Fruit fly (Drosophila melanogaster) whole organism, embryonic: ENCODE results near the gene kirre.

Experiments
- B-H2 ChIP-seq: fragments of 200-800 bp; sonication (Bioruptor generic); optimal IDR thresholded peaks from 2 replicates; lab custom pipeline; 2018; ENCODE audit warnings: missing biosample characterization, mild to moderate bottlenecking, missing genetic modification characterization
- Bdp1 ChIP-seq: fragments of 200-800 bp; sonication (Bioruptor generic); optimal IDR thresholded peaks from 3 replicates; lab custom pipeline; 2016; ENCODE audit warnings: missing biosample characterization, missing genetic modification characterization
- CG10267 ChIP-seq: fragments of 200-800 bp; sonication (Bioruptor generic); optimal IDR thresholded peaks from 2 replicates; lab custom pipeline; 2018; ENCODE audit warnings: missing biosample characterization, mild to moderate bottlenecking, missing genetic modification characterization, moderate library complexity
- CG12155 ChIP-seq: fragments of 200-800 bp; sonication (Bioruptor generic); optimal IDR thresholded peaks from 3 replicates; lab custom pipeline; 2016; ENCODE audit warnings: missing biosample characterization, missing genetic modification characterization
- CG1233 ChIP-seq: fragments of 200-800 bp; sonication (Bioruptor generic); optimal IDR thresholded peaks from 4 replicates; lab custom pipeline; 2018; ENCODE audit warnings: missing biosample characterization, mild to moderate bottlenecking, missing genetic modification characterization
- CG15073 ChIP-seq: fragments of 200-800 bp; sonication (Bioruptor generic); optimal IDR thresholded peaks from 2 replicates; lab custom pipeline; 2016; ENCODE audit warnings: missing biosample characterization, missing genetic modification characterization
- CG15269 ChIP-seq: fragments of 200-800 bp; sonication (Bioruptor generic); optimal IDR thresholded peaks from 2 replicates; lab custom pipeline; 2018; ENCODE audit warnings: missing biosample characterization, mild to moderate bottlenecking, missing genetic modification characterization, moderate library complexity
- CG15479 ChIP-seq: fragments of 200-800 bp; sonication (Bioruptor generic); optimal IDR thresholded peaks from 3 replicates; lab custom pipeline; 2019; ENCODE audit warnings: missing biosample characterization, mild to moderate bottlenecking, missing genetic modification characterization, moderate library complexity
- CG1647 ChIP-seq: fragments of 200-800 bp; sonication (Bioruptor generic); optimal IDR thresholded peaks from 3 replicates; lab custom pipeline; 2016; ENCODE audit warnings: missing biosample characterization, missing genetic modification characterization
- CG16813 ChIP-seq: fragments of 200-800 bp; sonication (Bioruptor generic); IDR thresholded peaks from 3 replicates; pipeline ENCODE4 v1.3.6; 2022; ENCODE audit warnings: missing biosample characterization, missing genetic modification characterization; ENCODE audit not compliant: partially characterized antibody
- CG17186 ChIP-seq: fragments of 200-800 bp; sonication (Bioruptor generic); optimal IDR thresholded peaks from 3 replicates; lab custom pipeline; 2017; ENCODE audit warnings: missing biosample characterization, missing genetic modification reagents, missing genetic modification characterization
- CG17829 ChIP-seq: fragments of 200-800 bp; optimal IDR thresholded peaks from 2 replicates; lab custom pipeline; 2019; ENCODE audit warnings: missing biosample characterization, mild to moderate bottlenecking, missing genetic modification characterization, moderate library complexity
- CG30020 ChIP-seq: fragments of 200-800 bp; optimal IDR thresholded peaks from 2 replicates; lab custom pipeline; 2019; ENCODE audit warnings: missing biosample characterization, mild to moderate bottlenecking, missing genetic modification characterization, moderate library complexity
- CG32767 ChIP-seq: fragments of 200-800 bp; sonication (Bioruptor generic); IDR thresholded peaks from 2 replicates; pipeline ENCODE4 v1.3.6; 2022; ENCODE audit warnings: missing biosample characterization, missing genetic modification characterization
- CG3726 ChIP-seq: fragments of 200-800 bp; sonication (Bioruptor generic); IDR thresholded peaks from 3 replicates; pipeline ENCODE4, ENCODE4 v1.3.6; 2022; ENCODE audit warnings: missing biosample characterization, missing genetic modification characterization
- CG4282 ChIP-seq: fragments of 200-800 bp; sonication (Bioruptor generic); optimal IDR thresholded peaks from 2 replicates; lab custom pipeline; 2016; ENCODE audit warnings: missing biosample characterization, missing genetic modification characterization
- CG6683 ChIP-seq: fragments of 200-800 bp; sonication (Bioruptor generic); optimal IDR thresholded peaks from 2 replicates; lab custom pipeline; 2017; ENCODE audit warnings: missing biosample characterization, mild to moderate bottlenecking, missing genetic modification characterization, missing genetic modification reagents
- CG6813 ChIP-seq: fragments of 200-800 bp; sonication (Bioruptor generic); optimal IDR thresholded peaks from 2 replicates; lab custom pipeline; 2017; ENCODE audit warnings: missing biosample characterization, missing genetic modification characterization, mild to moderate bottlenecking, moderate library complexity, missing genetic modification reagents
- CG7357 ChIP-seq: fragments of 200-800 bp; sonication (Bioruptor generic); IDR thresholded peaks from 3 replicates; pipeline ENCODE4 v1.3.6; 2022; ENCODE audit warnings: missing biosample characterization, missing genetic modification characterization
- CG8478 ChIP-seq: fragments of >200 bp; optimal IDR thresholded peaks from 2 replicates; lab custom pipeline; 2018
- CG9215 ChIP-seq: fragments of 200-800 bp; sonication (Bioruptor generic); IDR thresholded peaks from 2 replicates; pipeline ENCODE4 v1.3.6; 2022; ENCODE audit warnings: missing biosample characterization, missing genetic modification characterization
- Ets97D ChIP-seq: fragments of 200-800 bp; sonication (Bioruptor generic); optimal IDR thresholded peaks from 3 replicates; lab custom pipeline; 2016; ENCODE audit warnings: missing biosample characterization, missing genetic modification characterization
- H15 ChIP-seq: fragments of 200-800 bp; sonication (Bioruptor generic); IDR thresholded peaks from 3 replicates; pipeline ENCODE4 v1.3.6; 2022; ENCODE audit warnings: missing biosample characterization, missing genetic modification characterization
- Kr ChIP-seq: fragments of 200-800 bp; sonication (Bioruptor generic); optimal IDR thresholded peaks from 2 replicates; lab custom pipeline; 2017; ENCODE audit warnings: missing biosample characterization, mild to moderate bottlenecking, missing genetic modification characterization
- Meics ChIP-seq: fragments of 200-800 bp; sonication (Bioruptor generic); optimal IDR thresholded peaks from 2 replicates; lab custom pipeline; 2017; ENCODE audit warnings: missing biosample characterization, mild to moderate bottlenecking, missing genetic modification characterization
- Nf-YB ChIP-seq: fragments of 200-800 bp; sonication (Bioruptor generic); optimal IDR thresholded peaks from 3 replicates; lab custom pipeline; 2019; ENCODE audit warnings: missing biosample characterization, mild to moderate bottlenecking, missing genetic modification characterization, moderate library complexity
- Nf-YC ChIP-seq: fragments of 200-800 bp; optimal IDR thresholded peaks from 3 replicates; lab custom pipeline; 2019; ENCODE audit warnings: missing biosample characterization, mild to moderate bottlenecking, missing genetic modification characterization, moderate library complexity
- Sox100B ChIP-seq: fragments of 200-800 bp; sonication (Bioruptor generic); optimal IDR thresholded peaks from 3 replicates; lab custom pipeline; 2018; ENCODE audit warnings: missing biosample characterization, mild to moderate bottlenecking, missing genetic modification characterization
- aop ChIP-seq: fragments of 200-800 bp; sonication (Bioruptor generic); IDR thresholded peaks from 2 replicates; pipeline ENCODE4 v1.3.6; 2022; ENCODE audit warnings: missing biosample characterization, missing genetic modification characterization
- ase ChIP-seq: fragments of 200-800 bp; sonication (Bioruptor generic); IDR thresholded peaks from 3 replicates; pipeline ENCODE4 v1.3.6; 2022; ENCODE audit warnings: missing biosample characterization, missing genetic modification characterization
- cwo ChIP-seq: fragments of 200-800 bp; sonication (Bioruptor generic); optimal IDR thresholded peaks from 3 replicates; lab custom pipeline; 2017; ENCODE audit warnings: missing biosample characterization, missing genetic modification characterization, mild to moderate bottlenecking, moderate library complexity, missing genetic modification reagents
- dpn ChIP-seq, 2 experiments: fragments of 200-800 bp; sonication (Bioruptor generic); optimal IDR thresholded peaks; 3 replicates each; lab custom pipeline; 2016; ENCODE audit warnings: missing biosample characterization in 2 of 2, missing genetic modification characterization in 2 of 2
- en ChIP-seq: fragments of 200-800 bp; sonication (Bioruptor generic); optimal IDR thresholded peaks from 2 replicates; lab custom pipeline; 2016; ENCODE audit warnings: missing biosample characterization, missing genetic modification characterization
- ewg ChIP-seq: fragments of 200-800 bp; sonication (Bioruptor generic); optimal IDR thresholded peaks from 3 replicates; lab custom pipeline; 2017; ENCODE audit warnings: mild to moderate bottlenecking, missing biosample characterization, missing genetic modification reagents, missing genetic modification characterization
- eyg ChIP-seq: fragments of 200-800 bp; sonication (Bioruptor generic); optimal IDR thresholded peaks from 3 replicates; lab custom pipeline; 2016; ENCODE audit warnings: missing biosample characterization, missing genetic modification characterization
- h ChIP-seq: fragments of >200 bp; optimal IDR thresholded peaks from 2 replicates; lab custom pipeline; 2017
- hth ChIP-seq: fragments of >200 bp; optimal IDR thresholded peaks from 2 replicates; lab custom pipeline; 2017; ENCODE audit warnings: inconsistent platforms
- jigr1 ChIP-seq: fragments of 200-800 bp; sonication (Bioruptor generic); IDR thresholded peaks from 3 replicates; pipeline ENCODE4 v1.3.6; 2022; ENCODE audit warnings: missing biosample characterization, missing genetic modification characterization
- klu ChIP-seq: fragments of 200-800 bp; sonication (Bioruptor generic); IDR thresholded peaks from 2 replicates; pipeline ENCODE4 v1.3.6; 2022; ENCODE audit warnings: missing biosample characterization, missing genetic modification characterization
- lov ChIP-seq, 2 experiments: fragments of 200-800 bp in 1 of 2; fragments of >200 bp in 1 of 2; sonication (Bioruptor generic) in 1 of 2; IDR thresholded peaks in 1 of 2; optimal IDR thresholded peaks in 1 of 2; 2 replicates in 1 of 2; 3 replicates in 1 of 2; pipeline versions ENCODE4 v1.3.6 to Lab custom; 2017 to 2022; ENCODE audit warnings: missing biosample characterization in 1 of 2, missing genetic modification characterization in 1 of 2
- mirr ChIP-seq: fragments of 200-800 bp; sonication (Bioruptor generic); optimal IDR thresholded peaks from 3 replicates; lab custom pipeline; 2018; ENCODE audit warnings: missing biosample characterization, mild to moderate bottlenecking, missing genetic modification characterization
- pros ChIP-seq: fragments of 200-800 bp; sonication (Bioruptor generic); optimal IDR thresholded peaks from 3 replicates; lab custom pipeline; 2019; ENCODE audit warnings: missing biosample characterization, mild to moderate bottlenecking, missing genetic modification characterization, moderate library complexity
- pum ChIP-seq: fragments of 200-800 bp; sonication (Bioruptor generic); optimal IDR thresholded peaks from 2 replicates; lab custom pipeline; 2016; ENCODE audit warnings: missing biosample characterization, missing genetic modification characterization
- pzg ChIP-seq: fragments of 200-800 bp; sonication (Bioruptor generic); optimal IDR thresholded peaks from 3 replicates; lab custom pipeline; 2018; ENCODE audit warnings: missing biosample characterization, mild to moderate bottlenecking, missing genetic modification characterization, moderate library complexity
- row ChIP-seq: fragments of 200-800 bp; sonication (Bioruptor generic); IDR thresholded peaks from 3 replicates; pipeline ENCODE4 v1.3.6; 2022; ENCODE audit warnings: missing biosample characterization, missing genetic modification characterization
- sisA ChIP-seq: fragments of 200-800 bp; sonication (Bioruptor generic); IDR thresholded peaks from 2 replicates; pipeline ENCODE4 v1.3.6; 2022; ENCODE audit warnings: missing biosample characterization, missing genetic modification characterization
- tna ChIP-seq: fragments of 200-800 bp; sonication (Bioruptor generic); IDR thresholded peaks from 2 replicates; pipeline ENCODE4 v1.3.6; 2022; ENCODE audit warnings: missing biosample characterization, missing genetic modification characterization; ENCODE audit not compliant: partially characterized antibody
- vvl ChIP-seq: fragments of 200-800 bp; sonication (Bioruptor generic); IDR thresholded peaks from 2 replicates; pipeline ENCODE4 v1.3.6; 2022; ENCODE audit warnings: missing biosample characterization, missing genetic modification characterization
- wdn ChIP-seq: fragments of 200-800 bp; sonication (Bioruptor generic); IDR thresholded peaks from 2 replicates; pipeline ENCODE4 v1.3.6; 2022; ENCODE audit warnings: missing biosample characterization, missing genetic modification characterization
- wek ChIP-seq: fragments of 200-800 bp; sonication (Bioruptor generic); optimal IDR thresholded peaks from 3 replicates; lab custom pipeline; 2018; ENCODE audit warnings: missing biosample characterization, mild to moderate bottlenecking, missing genetic modification characterization, moderate library complexity
- wor ChIP-seq: fragments of 200-800 bp; sonication (Bioruptor generic); IDR thresholded peaks from 2 replicates; pipeline ENCODE4 v1.3.6; 2022; ENCODE audit warnings: missing biosample characterization, missing genetic modification characterization
- yki ChIP-seq: fragments of >200 bp; optimal IDR thresholded peaks from 3 replicates; lab custom pipeline; 2018

The kirre gene

DNA sequence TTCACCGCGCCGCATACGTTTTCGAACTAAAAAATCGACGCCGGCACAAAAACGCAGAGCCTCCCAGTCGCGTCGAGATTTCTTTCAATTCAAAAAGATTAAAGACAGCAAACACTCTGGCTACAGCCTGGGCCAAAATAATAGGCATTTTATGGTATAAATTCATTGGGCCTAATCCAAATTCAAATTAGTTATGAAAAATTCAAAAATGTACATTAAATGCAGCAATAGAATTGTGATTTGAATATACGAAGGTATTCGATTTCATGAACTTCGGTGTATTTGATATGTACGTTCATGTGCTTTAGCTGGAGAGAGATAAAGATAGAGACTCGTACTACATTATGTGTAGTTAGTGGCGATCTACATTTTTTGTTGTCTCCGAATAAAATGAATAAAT lies 3.9 kb downstream of the kirre start, which contains the start of gene Syx4 (continued):
- TF ChIP-seq aop (GFP tag; lab: Robert Waterston, UW) (0 out of 2 replicates have a peak, but pooled peaks have one; percentile 48), eyg (GFP tag; lab: Kevin White, UChicago) (peak; percentile 85), pzg (GFP tag; lab: Kevin White, UChicago) (peak; percentile 20), pros (GFP tag; lab: Kevin White, UChicago) (no peak), en (GFP tag; lab: Kevin White, UChicago) (peak; percentile 87), CG15269 (tag; lab: Kevin White, UChicago) (peak; percentile 95), Nf-YB (GFP tag; lab: Kevin White, UChicago) (peak; percentile 76), Kr (GFP tag; lab: Kevin White, UChicago) (no peak), wdn (GFP tag; lab: Robert Waterston, UW) (peak; percentile 83), CG9215 (GFP tag; lab: Robert Waterston, UW) (peak; percentile 69), CG7357 (peak; percentile 82), mirr (peak; percentile 64), CG12155 (GFP tag; lab: Kevin White, UChicago) (peak; percentile 82), CG8478 (lab: Kevin White, UChicago) (no peak), tna (GFP tag; lab: Robert Waterston, UW) (no peak), CG6813 (GFP tag; lab: Kevin White, UChicago) (peak; percentile 86), Bdp1 (peak; percentile 72), cwo (GFP tag; lab: Kevin White, UChicago) (peak; percentile 90), sisA (peak; percentile 76), Meics (peak; percentile 94), wor (GFP tag; lab: Robert Waterston, UW) (peak; percentile 73), pum (GFP tag; lab: Kevin White, UChicago) (peak; percentile 80), CG15479 (GFP tag; lab: Kevin White, UChicago) (no peak), CG3726 (GFP tag; lab: Robert Waterston, UW) (0 out of 3 replicates have a peak, but pooled peaks have one; percentile 69), jigr1 (0 out of 3 replicates have a peak, but pooled peaks have one; percentile 29), Sox100B (GFP tag; lab: Kevin White, UChicago) (peak; percentile 87), CG1647 (GFP tag; lab: Kevin White, UChicago) (peak; percentile 87), h (lab: Kevin White, UChicago) (no peak), wek (peak; percentile 73), B-H2 (GFP tag; lab: Kevin White, UChicago) (peak; percentile 28), CG10267 (tag; lab: Kevin White, UChicago) (peak; percentile 78), hth (lab: Kevin White, UChicago) (no peak), CG1233 (peak; percentile 87), lov (optimal IDR thresholded peaks at IDR 0.05; lab: Kevin White, UChicago) (no peak), lov (GFP tag; IDR thresholded peaks at IDR 0.05; lab: Robert Waterston, UW) (peak; percentile 53; the same call in 1 of the 3 replicates), CG17186 (GFP tag; lab: Kevin White, UChicago) (no peak), H15 (GFP tag; lab: Robert Waterston, UW) (peak; percentile 77), CG15073 (GFP tag; lab: Kevin White, UChicago) (no peak), klu (peak; percentile 56; the same call in 1 of the 2 replicates), CG16813 (GFP tag; lab: Robert Waterston, UW) (no peak), Nf-YC (tag; lab: Kevin White, UChicago) (peak; percentile 55), CG4282 (GFP tag; lab: Kevin White, UChicago) (peak; percentile 70), CG32767 (peak; percentile 86), ase (GFP tag; lab: Robert Waterston, UW) (peak; percentile 87), CG30020 (no peak), ewg (peak; percentile 71), CG6683 (GFP tag; lab: Kevin White, UChicago) (peak; percentile 82), vvl (GFP tag; lab: Robert Waterston, UW) (peak; percentile 95), Ets97D (GFP tag; lab: Kevin White, UChicago) (peak; percentile 63), CG17829 (peak; percentile 85), dpn (GFP tag; optimal IDR thresholded peaks at IDR 0.05; lab: Kevin White, UChicago) (peak; percentile 89 to 92), row (GFP tag; lab: Robert Waterston, UW) (peak; percentile 87), yki (lab: Kevin White, UChicago) (no peak)
